Worm (Caenorhabditis elegans) whole organism, L1 larva: ENCODE results near the gene mrpl-16.

ENCODE experiments used
- C16A3.4 ChIP-seq: fragments of 150-350 bp; optimal IDR thresholded peaks from 2 replicates; lab custom pipeline; 2014; ENCODE audit warnings: missing biosample characterization, missing genetic modification characterization
- C34B4.2 ChIP-seq: sonication (generic microtip); optimal IDR thresholded peaks from 2 replicates; lab custom pipeline; 2017; ENCODE audit warnings: mild to moderate bottlenecking, missing genetic modification characterization, missing compliant biosample characterization
- F16B12.6 ChIP-seq: fragments of 150-350 bp; optimal IDR thresholded peaks from 2 replicates; lab custom pipeline; 2014; ENCODE audit warnings: missing biosample characterization, missing genetic modification characterization
- Y116A8C.19 ChIP-seq: sonication (generic microtip); optimal IDR thresholded peaks from 2 replicates; lab custom pipeline; 2016; ENCODE audit warnings: missing compliant biosample characterization, missing genetic modification characterization, borderline replicate concordance
- alr-1 ChIP-seq: fragments of 200-800 bp; sonication (Bioruptor generic); optimal IDR thresholded peaks from 2 replicates; lab custom pipeline; 2018; ENCODE audit warnings: borderline replicate concordance, mild to moderate bottlenecking, missing genetic modification characterization, missing compliant biosample characterization
- aly-2 ChIP-seq: fragments of 150-350 bp; optimal IDR thresholded peaks from 2 replicates; lab custom pipeline; 2014; ENCODE audit warnings: missing biosample characterization, missing genetic modification characterization
- blmp-1 ChIP-seq: fragments of 150-350 bp; optimal IDR thresholded peaks from 2 replicates; lab custom pipeline; 2014; ENCODE audit warnings: missing biosample characterization, missing genetic modification characterization
- ceh-63 ChIP-seq: fragments of 200-800 bp; sonication (Bioruptor generic); optimal IDR thresholded peaks from 2 replicates; lab custom pipeline; 2018; ENCODE audit warnings: mild to moderate bottlenecking, missing genetic modification characterization, missing compliant biosample characterization
- ceh-82 ChIP-seq, 3 experiments: fragments of 150-350 bp in 1 of 3; sonication (generic microtip) in 2 of 3; optimal IDR thresholded peaks; 2 replicates each; lab custom pipeline; 2014 to 2017; ENCODE audit warnings: missing biosample characterization in 3 of 3, missing genetic modification characterization in 3 of 3
- ceh-90 ChIP-seq: sonication (generic microtip); optimal IDR thresholded peaks from 2 replicates; lab custom pipeline; 2016; ENCODE audit warnings: missing genetic modification characterization, missing compliant biosample characterization
- dpl-1 ChIP-seq, 3 experiments: fragments of 150-350 bp in 2 of 3; sonication (generic microtip) in 1 of 3; optimal IDR thresholded peaks; 2 replicates each; lab custom pipeline; 2014 to 2017; ENCODE audit warnings: missing biosample characterization in 3 of 3, missing genetic modification characterization in 3 of 3, missing genetic modification reagents in 3 of 3
- efl-1 ChIP-seq, 4 experiments: fragments of 150-350 bp; optimal IDR thresholded peaks in 3 of 4; peaks in 1 of 4; 1 replicate in 1 of 4; 2 replicates in 3 of 4; lab custom pipeline; 2014; ENCODE audit warnings: missing biosample characterization in 2 of 4, missing genetic modification characterization in 2 of 4, missing genetic modification reagents in 2 of 4
- egl-27 ChIP-seq, 2 experiments: fragments of 150-350 bp in 1 of 2; sonication (generic microtip); optimal IDR thresholded peaks; 3 replicates each; lab custom pipeline; 2017 to 2018; ENCODE audit warnings: missing biosample characterization in 2 of 2, missing genetic modification characterization in 2 of 2, missing genetic modification reagents in 2 of 2
- ets-5 ChIP-seq: fragments of 200-800 bp; sonication (Bioruptor generic); IDR thresholded peaks from 2 replicates; pipeline ENCODE4 v1.3.6; 2022; ENCODE audit warnings: missing genetic modification characterization, missing compliant biosample characterization
- fkh-10 ChIP-seq: sonication (generic microtip); optimal IDR thresholded peaks from 2 replicates; lab custom pipeline; 2017; ENCODE audit warnings: missing biosample characterization, missing genetic modification reagents, missing genetic modification characterization
- fkh-8 ChIP-seq: sonication (generic microtip); optimal IDR thresholded peaks from 2 replicates; lab custom pipeline; 2016; ENCODE audit warnings: mild to moderate bottlenecking, missing genetic modification characterization, missing compliant biosample characterization
- fos-1 ChIP-seq: fragments of 150-350 bp; optimal IDR thresholded peaks from 2 replicates; lab custom pipeline; 2014; ENCODE audit warnings: missing biosample characterization, missing genetic modification characterization
- grh-1 ChIP-seq: fragments of 200-800 bp; sonication (Bioruptor generic); IDR thresholded peaks from 2 replicates; pipeline ENCODE4 v1.3.6; 2022; ENCODE audit warnings: missing genetic modification reagents, missing genetic modification characterization, missing compliant biosample characterization
- hlh-17 ChIP-seq: fragments of 200-800 bp; sonication (Bioruptor generic); optimal IDR thresholded peaks from 2 replicates; lab custom pipeline; 2018; ENCODE audit warnings: missing genetic modification characterization, mild to moderate bottlenecking, missing compliant biosample characterization, moderate library complexity, borderline replicate concordance
- hlh-4 ChIP-seq: sonication (generic microtip); optimal IDR thresholded peaks from 2 replicates; lab custom pipeline; 2016; ENCODE audit warnings: mild to moderate bottlenecking, missing genetic modification characterization, missing compliant biosample characterization
- irx-1 ChIP-seq: sonication (generic microtip); optimal IDR thresholded peaks from 2 replicates; lab custom pipeline; 2016; ENCODE audit warnings: missing genetic modification characterization, missing compliant biosample characterization
- lin-35 ChIP-seq, 2 experiments: fragments of 150-350 bp; optimal IDR thresholded peaks; 2 replicates each; lab custom pipeline; 2014; ENCODE audit warnings: missing biosample characterization in 2 of 2, missing genetic modification characterization in 2 of 2, missing genetic modification reagents in 2 of 2
- lir-3 ChIP-seq: sonication (generic microtip); optimal IDR thresholded peaks from 2 replicates; lab custom pipeline; 2016; ENCODE audit warnings: mild to moderate bottlenecking, missing genetic modification characterization, moderate library complexity, missing compliant biosample characterization; ENCODE audit not compliant: poor library complexity
- lsy-2 ChIP-seq, 2 experiments: fragments of 150-350 bp; optimal IDR thresholded peaks; 2 replicates each; lab custom pipeline; 2014; ENCODE audit warnings: missing biosample characterization in 2 of 2, missing genetic modification characterization in 2 of 2
- mab-9 ChIP-seq: fragments of 200-800 bp; sonication (Bioruptor generic); IDR thresholded peaks from 2 replicates; pipeline ENCODE4 v1.3.6; 2022; ENCODE audit warnings: missing genetic modification reagents, missing genetic modification characterization, missing compliant biosample characterization
- mdl-1 ChIP-seq, 2 experiments: fragments of 150-350 bp; optimal IDR thresholded peaks; 2 replicates each; lab custom pipeline; 2014 to 2017; ENCODE audit warnings: missing biosample characterization in 2 of 2, missing genetic modification characterization in 2 of 2, inconsistent platforms in 1 of 2
- mep-1 ChIP-seq: fragments of 150-350 bp; optimal IDR thresholded peaks from 2 replicates; lab custom pipeline; 2014; ENCODE audit warnings: missing biosample characterization, missing genetic modification characterization
- nhr-20 ChIP-seq: sonication (generic microtip); optimal IDR thresholded peaks from 2 replicates; lab custom pipeline; 2016; ENCODE audit warnings: mild to moderate bottlenecking, missing genetic modification characterization, missing compliant biosample characterization
- nhr-237 ChIP-seq: fragments of 150-350 bp; optimal IDR thresholded peaks from 2 replicates; lab custom pipeline; 2014; ENCODE audit warnings: missing biosample characterization, missing genetic modification characterization
- nhr-28 ChIP-seq: fragments of 150-350 bp; optimal IDR thresholded peaks from 2 replicates; lab custom pipeline; 2014; ENCODE audit warnings: missing biosample characterization, missing genetic modification characterization
- nhr-47 ChIP-seq: sonication (generic microtip); optimal IDR thresholded peaks from 2 replicates; lab custom pipeline; 2016; ENCODE audit warnings: mild to moderate bottlenecking, missing genetic modification characterization, moderate library complexity, missing compliant biosample characterization
- nhr-71 ChIP-seq: sonication (generic microtip); optimal IDR thresholded peaks from 2 replicates; lab custom pipeline; 2016; ENCODE audit warnings: mild to moderate bottlenecking, missing genetic modification characterization, moderate library complexity, missing compliant biosample characterization
- nhr-77 ChIP-seq: fragments of 150-350 bp; optimal IDR thresholded peaks from 2 replicates; lab custom pipeline; 2014; ENCODE audit warnings: missing biosample characterization, missing genetic modification characterization
- nhr-84 ChIP-seq: sonication (generic microtip); optimal IDR thresholded peaks from 2 replicates; lab custom pipeline; 2017; ENCODE audit warnings: missing biosample characterization, missing genetic modification characterization
- nhr-85 ChIP-seq: sonication (generic microtip); peaks from one replicate; lab custom pipeline; 2016; ENCODE audit warnings: missing genetic modification characterization, inconsistent platforms, missing compliant biosample characterization
- pax-3 ChIP-seq: fragments of 200-800 bp; sonication (Bioruptor generic); optimal IDR thresholded peaks from 2 replicates; lab custom pipeline; 2018; ENCODE audit warnings: mild to moderate bottlenecking, missing genetic modification characterization, moderate library complexity, missing compliant biosample characterization
- rnt-1 ChIP-seq: sonication (generic microtip); optimal IDR thresholded peaks from 2 replicates; lab custom pipeline; 2016; ENCODE audit warnings: mild to moderate bottlenecking, missing genetic modification characterization, moderate library complexity, missing compliant biosample characterization
- snpc-4 ChIP-seq: fragments of 150-350 bp; optimal IDR thresholded peaks from 2 replicates; lab custom pipeline; 2014; ENCODE audit warnings: missing biosample characterization, missing genetic modification characterization
- snu-23 ChIP-seq: sonication (generic microtip); optimal IDR thresholded peaks from 2 replicates; lab custom pipeline; 2016; ENCODE audit warnings: missing genetic modification characterization, missing compliant biosample characterization
- swsn-7 ChIP-seq: sonication (generic microtip); optimal IDR thresholded peaks from 2 replicates; lab custom pipeline; 2016; ENCODE audit warnings: missing genetic modification characterization, missing compliant biosample characterization
- unc-30 ChIP-seq: sonication (generic microtip); optimal IDR thresholded peaks from 2 replicates; lab custom pipeline; 2017; ENCODE audit warnings: missing biosample characterization, missing genetic modification characterization
- unc-62 ChIP-seq: fragments of 150-350 bp; optimal IDR thresholded peaks from 2 replicates; lab custom pipeline; 2014; ENCODE audit warnings: missing biosample characterization, missing genetic modification reagents, missing genetic modification characterization
- unc-98 ChIP-seq: fragments of 200-800 bp; sonication (Bioruptor generic); IDR thresholded peaks from 2 replicates; pipeline ENCODE4 v1.3.6; 2022; ENCODE audit warnings: missing genetic modification characterization, missing compliant biosample characterization
- ztf-4 ChIP-seq: fragments of 150-350 bp; optimal IDR thresholded peaks from 2 replicates; lab custom pipeline; 2014; ENCODE audit warnings: missing biosample characterization, missing genetic modification characterization

The mrpl-16 gene

ce11 chrIII:4703932-4704454 lies at the start of gene mrpl-16, which contains the start of gene clp-2:
Gene mrpl-16, plus strand, starts transcription at chrIII:4704404.
Gene clp-2, minus strand, starts transcription at chrIII:4704025.
- TF ChIP-seq snpc-4 (no peak), aly-2 (no peak), Y116A8C.19 (no peak), lin-35 (GFP tag; optimal IDR thresholded peaks at IDR 0.05; lab: Kevin White, UChicago) (peak; percentile 39 to 62), lsy-2 (tag; optimal IDR thresholded peaks at IDR 0.05; lab: Kevin White, UChicago) (peak; percentile 54 to 74), hlh-17 (GFP tag; lab: Kevin White, UChicago) (no peak), nhr-47 (tag; lab: Kevin White, UChicago) (peak; percentile 5), efl-1 (optimal IDR thresholded peaks at IDR 0.05; lab: Kevin White, UChicago) (peak; percentile 42 to 58), efl-1 (GFP tag; optimal IDR thresholded peaks at IDR 0.05 in 1 of 2; lab: Kevin White, UChicago) (peak; percentile 59 to 93), rnt-1 (tag; lab: Kevin White, UChicago) (peak; percentile 34), snu-23 (GFP tag; lab: Kevin White, UChicago) (peak; percentile 38), ets-5 (GFP tag; lab: Robert Waterston, UW) (no peak), nhr-20 (no peak), C34B4.2 (tag; lab: Kevin White, UChicago) (no peak), swsn-7 (tag; lab: Kevin White, UChicago) (peak; percentile 24), C16A3.4 (tag; lab: Kevin White, UChicago) (peak; percentile 10), dpl-1 (GFP tag; optimal IDR thresholded peaks at IDR 0.05; lab: Kevin White, UChicago) (peak; percentile 21 to 68 (median 46)), irx-1 (tag; lab: Kevin White, UChicago) (peak; percentile 4), ceh-82 (tag; optimal IDR thresholded peaks at IDR 0.05; lab: Kevin White, UChicago) (peak in 1 of 3 experiments; percentile 21), pax-3 (tag; lab: Kevin White, UChicago) (no peak), mep-1 (tag; lab: Kevin White, UChicago) (peak; percentile 24), lir-3 (tag; lab: Kevin White, UChicago) (no peak), hlh-4 (tag; lab: Kevin White, UChicago) (no peak), nhr-85 (no peak), nhr-84 (tag; lab: Kevin White, UChicago) (no peak), grh-1 (GFP tag; lab: Robert Waterston, UW) (no peak), F16B12.6 (tag; lab: Kevin White, UChicago) (peak; percentile 1), egl-27 (tag; optimal IDR thresholded peaks at IDR 0.05; lab: Kevin White, UChicago) (no peak), fkh-10 (GFP tag; lab: Kevin White, UChicago) (no peak), nhr-71 (peak; percentile 34)

- no peak for TF ChIP-seq C34B4.2 (tag; lab: Kevin White, UChicago)
- no peak for TF ChIP-seq mdl-1 (tag; optimal IDR thresholded peaks at IDR 0.05; lab: Kevin White, UChicago)
- no peak for TF ChIP-seq C16A3.4 (tag; lab: Kevin White, UChicago)
- TF ChIP-seq, all 84 proteins: peak for 0
Measured at ce11 chrIII:4655402-4655801, 48.8 kb upstream of the mrpl-16 start, which contains the start of gene T23F11.2. Gene T23F11.2, minus strand, starts transcription at chrIII:4655502.

- TF ChIP-seq nhr-47 (tag; lab: Kevin White, UChicago) (peak; percentile 67), fos-1 (tag; lab: Kevin White, UChicago) (no peak), alr-1 (tag; lab: Kevin White, UChicago) (no peak), C16A3.4 (tag; lab: Kevin White, UChicago) (no peak), fkh-8 (tag; lab: Kevin White, UChicago) (peak; percentile 76), snu-23 (GFP tag; lab: Kevin White, UChicago) (peak; percentile 58), ztf-4 (no peak), efl-1 (optimal IDR thresholded peaks at IDR 0.05; lab: Kevin White, UChicago) (peak; percentile 31 to 40), efl-1 (GFP tag; optimal IDR thresholded peaks at IDR 0.05 in 1 of 2; lab: Kevin White, UChicago) (peak in 1 of 2 experiments; percentile 11), ceh-90 (tag; lab: Kevin White, UChicago) (no peak), rnt-1 (tag; lab: Kevin White, UChicago) (peak; percentile 13), pax-3 (tag; lab: Kevin White, UChicago) (peak; percentile 36), ceh-63 (GFP tag; lab: Kevin White, UChicago) (peak; percentile 25), lir-3 (tag; lab: Kevin White, UChicago) (no peak), mep-1 (tag; lab: Kevin White, UChicago) (peak; percentile 41), fkh-10 (GFP tag; lab: Kevin White, UChicago) (peak; percentile 38), nhr-77 (tag; lab: Kevin White, UChicago) (no peak), unc-30 (tag; lab: Kevin White, UChicago) (no peak), unc-98 (GFP tag; lab: Robert Waterston, UW) (no peak), blmp-1 (tag; lab: Kevin White, UChicago) (no peak), hlh-17 (GFP tag; lab: Kevin White, UChicago) (no peak), unc-62 (GFP tag; lab: Kevin White, UChicago) (no peak), hlh-4 (tag; lab: Kevin White, UChicago) (no peak), nhr-28 (tag; lab: Kevin White, UChicago) (no peak), lsy-2 (tag; optimal IDR thresholded peaks at IDR 0.05; lab: Kevin White, UChicago) (peak in 1 of 2 experiments; percentile 65), ceh-82 (tag; optimal IDR thresholded peaks at IDR 0.05; lab: Kevin White, UChicago) (peak; percentile 51 to 67 (median 53)), irx-1 (tag; lab: Kevin White, UChicago) (peak; percentile 35), nhr-237 (tag; lab: Kevin White, UChicago) (no peak), mab-9 (GFP tag; lab: Robert Waterston, UW) (0 out of 2 replicates have a peak, but pooled peaks have one; percentile 8)
Measured at ce11 chrIII:4656415-4656814, 47.8 kb upstream of the mrpl-16 start.
